Worm (Caenorhabditis elegans) whole organism, young adult: ENCODE measurements around the gene npp-5.

Experiments used
- B0261.1 ChIP-seq: sonication (generic microtip); optimal IDR thresholded peaks from 2 replicates; lab custom pipeline; 2016; ENCODE audit warnings: mild to moderate bottlenecking, missing genetic modification characterization, moderate library complexity, missing compliant biosample characterization
- B0336.3 ChIP-seq: fragments of 200-800 bp; sonication (Bioruptor generic); IDR thresholded peaks from 2 replicates; pipeline ENCODE4 v1.3.6; 2022; ENCODE audit warnings: missing genetic modification characterization, missing compliant biosample characterization
- F10E7.11 ChIP-seq: sonication (generic microtip); optimal IDR thresholded peaks from 2 replicates; lab custom pipeline; 2017; ENCODE audit warnings: mild to moderate bottlenecking, missing genetic modification characterization, moderate library complexity, missing compliant biosample characterization
- F23B12.7 ChIP-seq: sonication (generic microtip); optimal IDR thresholded peaks from 2 replicates; lab custom pipeline; 2017; ENCODE audit warnings: missing genetic modification characterization, mild to moderate bottlenecking, missing compliant biosample characterization, antibody characterized with exemption, moderate library complexity; ENCODE audit not compliant: insufficient read depth
- F33H1.4 ChIP-seq: fragments of 200-800 bp; sonication (Bioruptor generic); IDR thresholded peaks from 2 replicates; pipeline ENCODE4 v1.3.6; 2022; ENCODE audit warnings: missing genetic modification reagents, missing genetic modification characterization, missing compliant biosample characterization
- F49E8.2 ChIP-seq: sonication (generic microtip); optimal IDR thresholded peaks from 3 replicates; lab custom pipeline; 2017; ENCODE audit warnings: missing genetic modification characterization, mild to moderate bottlenecking, missing compliant biosample characterization, antibody characterized with exemption, moderate library complexity; ENCODE audit not compliant: insufficient read depth
- F52B5.7 ChIP-seq: sonication (generic microtip); optimal IDR thresholded peaks from 2 replicates; lab custom pipeline; 2016; ENCODE audit warnings: mild to moderate bottlenecking, missing genetic modification characterization, missing compliant biosample characterization
- F55B11.4 ChIP-seq: sonication (generic microtip); optimal IDR thresholded peaks from 2 replicates; lab custom pipeline; 2016; ENCODE audit warnings: missing compliant biosample characterization, missing genetic modification characterization, borderline replicate concordance; ENCODE audit not compliant: insufficient read depth
- F57A8.1 ChIP-seq: fragments of 200-800 bp; sonication (Bioruptor generic); optimal IDR thresholded peaks from 2 replicates; lab custom pipeline; 2018; ENCODE audit warnings: mild to moderate bottlenecking, missing genetic modification characterization, moderate library complexity, missing compliant biosample characterization
- Y67H2A.10 ChIP-seq: fragments of 200-800 bp; sonication (Bioruptor generic); conservative IDR thresholded peaks from 2 replicates; pipeline ENCODE4 v1.3.6; 2022; ENCODE audit warnings: missing genetic modification reagents, missing genetic modification characterization, missing compliant biosample characterization
- Y95B8A.8 ChIP-seq: fragments of 200-800 bp; sonication (Bioruptor generic); IDR thresholded peaks from 2 replicates; pipeline ENCODE4 v1.3.6; 2022; ENCODE audit warnings: missing genetic modification reagents, missing genetic modification characterization, missing compliant biosample characterization
- ZK185.1 ChIP-seq: sonication (generic microtip); optimal IDR thresholded peaks from 2 replicates; lab custom pipeline; 2016; ENCODE audit warnings: mild to moderate bottlenecking, missing genetic modification characterization, missing compliant biosample characterization; ENCODE audit not compliant: poor library complexity, severe bottlenecking
- akir-1 ChIP-seq: fragments of 200-800 bp; sonication (Bioruptor generic); optimal IDR thresholded peaks from 2 replicates; lab custom pipeline; 2018; ENCODE audit warnings: mild to moderate bottlenecking, missing genetic modification characterization, moderate library complexity, missing compliant biosample characterization
- aptf-2 ChIP-seq: fragments of 200-800 bp; sonication (Bioruptor generic); conservative IDR thresholded peaks from 2 replicates; pipeline ENCODE4 v1.3.6; 2022; ENCODE audit warnings: missing genetic modification reagents, missing genetic modification characterization, missing compliant biosample characterization
- attf-6 ChIP-seq: fragments of 200-800 bp; sonication (Bioruptor generic); IDR thresholded peaks from 2 replicates; pipeline ENCODE4 v1.3.6; 2022; ENCODE audit warnings: missing genetic modification reagents, missing genetic modification characterization, missing compliant biosample characterization
- bed-1 ChIP-seq: fragments of 200-800 bp; sonication (Bioruptor generic); IDR thresholded peaks from 2 replicates; pipeline ENCODE4 v1.3.6; 2022; ENCODE audit warnings: missing genetic modification reagents, missing genetic modification characterization, missing compliant biosample characterization
- cebp-1 ChIP-seq, 2 experiments: fragments of 200-800 bp in 1 of 2; sonication (Bioruptor generic) in 1 of 2; sonication (generic microtip) in 1 of 2; IDR thresholded peaks in 1 of 2; optimal IDR thresholded peaks in 1 of 2; 2 replicates each; pipeline versions ENCODE4 v1.3.6 to Lab custom; 2017 to 2022; ENCODE audit warnings: missing compliant biosample characterization in 2 of 2, missing genetic modification characterization in 2 of 2, mild to moderate bottlenecking in 1 of 2, missing genetic modification reagents in 1 of 2, moderate library complexity in 1 of 2
- ceh-100 ChIP-seq: fragments of 200-800 bp; sonication (Bioruptor generic); IDR thresholded peaks from 2 replicates; pipeline ENCODE4 v1.3.6; 2022; ENCODE audit warnings: missing genetic modification reagents, missing genetic modification characterization, missing compliant biosample characterization
- ceh-40 ChIP-seq: fragments of 200-800 bp; sonication (Bioruptor generic); IDR thresholded peaks from 2 replicates; pipeline ENCODE4 v1.3.6; 2022; ENCODE audit warnings: missing genetic modification characterization, missing compliant biosample characterization
- ceh-79 ChIP-seq: sonication (generic microtip); optimal IDR thresholded peaks from 2 replicates; lab custom pipeline; 2017; ENCODE audit warnings: mild to moderate bottlenecking, missing genetic modification characterization, missing compliant biosample characterization
- die-1 ChIP-seq: sonication (generic microtip); optimal IDR thresholded peaks from 2 replicates; lab custom pipeline; 2016; ENCODE audit warnings: missing genotype, mild to moderate bottlenecking, missing genetic modification characterization, missing compliant biosample characterization
- efl-1 ChIP-seq: fragments of 150-350 bp; optimal IDR thresholded peaks from 2 replicates; lab custom pipeline; 2014; ENCODE audit warnings: missing biosample characterization, missing genetic modification reagents, missing genetic modification characterization
- egl-44 ChIP-seq: fragments of 200-800 bp; sonication (Bioruptor generic); IDR thresholded peaks from 2 replicates; pipeline ENCODE4 v1.3.6; 2022; ENCODE audit warnings: missing genetic modification reagents, missing genetic modification characterization, missing compliant biosample characterization
- egrh-3 ChIP-seq: fragments of 200-800 bp; sonication (Bioruptor generic); IDR thresholded peaks from 2 replicates; pipeline ENCODE4 v1.3.6; 2022; ENCODE audit warnings: missing genetic modification reagents, missing genetic modification characterization, missing compliant biosample characterization
- hmg-1.2 ChIP-seq: fragments of 200-800 bp; sonication (Bioruptor generic); IDR thresholded peaks from 2 replicates; pipeline ENCODE4 v1.3.6; 2022; ENCODE audit warnings: missing genetic modification reagents, missing genetic modification characterization, missing compliant biosample characterization
- hmg-20 ChIP-seq: fragments of 200-800 bp; sonication (Bioruptor generic); IDR thresholded peaks from 2 replicates; pipeline ENCODE4 v1.3.6; 2022; ENCODE audit warnings: missing genetic modification reagents, missing genetic modification characterization, missing compliant biosample characterization
- hsf-1 ChIP-seq: fragments of 200-800 bp; sonication (Bioruptor generic); IDR thresholded peaks from 2 replicates; pipeline ENCODE4 v1.3.6; 2022; ENCODE audit warnings: missing genetic modification reagents, missing genetic modification characterization, missing compliant biosample characterization
- let-526 ChIP-seq: fragments of 200-800 bp; sonication (Bioruptor generic); IDR thresholded peaks from 2 replicates; pipeline ENCODE4 v1.3.6; 2022; ENCODE audit warnings: missing genetic modification reagents, missing genetic modification characterization, missing compliant biosample characterization
- lir-1 ChIP-seq: fragments of 200-800 bp; sonication (Bioruptor generic); conservative IDR thresholded peaks from 2 replicates; pipeline ENCODE4 v1.3.6; 2022; ENCODE audit warnings: missing genetic modification reagents, missing genetic modification characterization, missing compliant biosample characterization
- madf-10 ChIP-seq: sonication (generic microtip); optimal IDR thresholded peaks from 2 replicates; lab custom pipeline; 2016; ENCODE audit warnings: mild to moderate bottlenecking, missing genetic modification characterization, missing compliant biosample characterization
- mel-28 ChIP-seq: sonication (generic microtip); optimal IDR thresholded peaks from 2 replicates; lab custom pipeline; 2016; ENCODE audit warnings: borderline replicate concordance, mild to moderate bottlenecking, missing genetic modification characterization, missing compliant biosample characterization
- nhr-120 ChIP-seq: fragments of 200-800 bp; sonication (Bioruptor generic); IDR thresholded peaks from 2 replicates; pipeline ENCODE4 v1.3.6; 2022; ENCODE audit warnings: missing genetic modification characterization, missing compliant biosample characterization
- nhr-179 ChIP-seq: sonication (generic microtip); optimal IDR thresholded peaks from 2 replicates; lab custom pipeline; 2016; ENCODE audit warnings: mild to moderate bottlenecking, missing genetic modification characterization, missing compliant biosample characterization
- nhr-90 ChIP-seq: sonication (generic microtip); optimal IDR thresholded peaks from 2 replicates; lab custom pipeline; 2016; ENCODE audit warnings: missing genotype, mild to moderate bottlenecking, missing genetic modification characterization, missing compliant biosample characterization
- rcor-1 ChIP-seq: fragments of 200-800 bp; sonication (Bioruptor generic); IDR thresholded peaks from 2 replicates; pipeline ENCODE4 v1.3.6; 2022; ENCODE audit warnings: missing genetic modification reagents, missing genetic modification characterization, missing compliant biosample characterization
- rec-8 ChIP-seq, 2 experiments: sonication (generic microtip); optimal IDR thresholded peaks; 2 replicates each; lab custom pipeline; 2016; ENCODE audit warnings: mild to moderate bottlenecking in 2 of 2, missing genetic modification characterization in 2 of 2, missing genetic modification reagents in 2 of 2, missing genotype in 2 of 2, missing biosample characterization in 1 of 2, missing compliant biosample characterization in 1 of 2, moderate library complexity in 1 of 2
- tbx-9 ChIP-seq: sonication (generic microtip); optimal IDR thresholded peaks from 2 replicates; lab custom pipeline; 2016; ENCODE audit warnings: borderline replicate concordance, missing genetic modification characterization, inconsistent platforms, missing compliant biosample characterization
- unc-62 ChIP-seq: fragments of 150-350 bp; optimal IDR thresholded peaks from 2 replicates; lab custom pipeline; 2014; ENCODE audit warnings: missing biosample characterization, missing genetic modification reagents, missing genetic modification characterization
- zfh-2 ChIP-seq: fragments of 200-800 bp; sonication (Bioruptor generic); conservative IDR thresholded peaks from 2 replicates; pipeline ENCODE4 v1.3.6; 2022; ENCODE audit warnings: missing genetic modification reagents, missing genetic modification characterization, missing compliant biosample characterization
- zim-3 ChIP-seq: sonication (generic microtip); optimal IDR thresholded peaks from 2 replicates; lab custom pipeline; 2017; ENCODE audit warnings: mild to moderate bottlenecking, missing genetic modification characterization, moderate library complexity, missing compliant biosample characterization
- ztf-22 ChIP-seq: fragments of 200-800 bp; sonication (Bioruptor generic); optimal IDR thresholded peaks from 2 replicates; lab custom pipeline; 2018; ENCODE audit warnings: mild to moderate bottlenecking, missing genetic modification characterization, moderate library complexity, missing compliant biosample characterization
- ztf-25 ChIP-seq: fragments of 200-800 bp; sonication (Bioruptor generic); IDR thresholded peaks from 2 replicates; pipeline ENCODE4 v1.3.6; 2022; ENCODE audit warnings: missing genetic modification reagents, missing genetic modification characterization, missing compliant biosample characterization

npp-5 gene

DNA sequence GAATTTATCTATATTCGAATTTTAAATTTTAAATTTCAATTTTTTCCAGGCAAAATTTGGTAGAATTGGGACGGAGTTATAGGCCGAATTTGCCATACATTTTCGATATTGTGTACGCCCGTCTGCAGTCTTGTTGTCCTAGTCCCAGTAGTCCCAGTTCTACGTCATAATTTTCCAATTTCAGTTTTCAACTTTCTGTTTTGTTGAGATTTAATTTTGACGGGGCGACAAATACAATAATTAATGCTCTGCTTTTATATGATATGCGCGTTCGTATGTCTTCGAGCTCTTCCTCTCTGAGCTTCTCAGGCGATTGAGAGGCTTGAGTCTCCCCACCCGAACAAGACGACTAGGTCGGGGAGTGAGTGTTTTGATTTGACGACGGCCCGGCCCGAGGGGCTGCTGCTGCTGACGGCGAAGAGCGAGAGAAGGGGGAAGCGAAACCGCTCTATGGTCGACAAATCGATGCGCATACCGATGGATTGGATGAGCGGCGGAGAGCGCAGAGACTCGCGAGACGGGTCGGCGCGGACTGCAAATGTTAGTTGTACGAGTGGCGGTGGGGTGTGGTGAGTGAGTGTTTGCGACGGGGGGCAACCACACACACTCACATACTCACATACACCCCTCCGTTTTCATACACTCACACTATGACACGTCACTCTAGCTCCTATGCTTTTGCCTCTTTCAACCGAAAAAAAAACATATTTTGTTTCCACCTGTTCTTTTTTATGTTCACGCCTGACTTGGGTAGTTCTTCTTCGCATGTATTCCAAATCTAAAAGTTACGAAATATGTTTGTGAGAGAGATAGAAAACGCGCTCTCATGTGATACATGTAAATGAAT is 35.3 kb upstream of the npp-5 start (continued):
- TF ChIP-seq hmg-1.2 (GFP tag; lab: Robert Waterston, UW) (peak; percentile 67), hsf-1 (GFP tag; lab: Robert Waterston, UW) (no peak), egrh-3 (GFP tag; lab: Robert Waterston, UW) (peak; percentile 95), zim-3 (tag; lab: Kevin White, UChicago) (peak; percentile 28), F33H1.4 (GFP tag; lab: Robert Waterston, UW) (no peak), die-1 (tag; lab: Kevin White, UChicago) (peak; percentile 53), F52B5.7 (peak; percentile 41), F57A8.1 (no peak), zfh-2 (GFP tag; lab: Robert Waterston, UW) (peak; percentile 99), F49E8.2 (tag; lab: Kevin White, UChicago) (no peak)
- TF ChIP-seq, all 124 proteins: peak for 48

DNA sequence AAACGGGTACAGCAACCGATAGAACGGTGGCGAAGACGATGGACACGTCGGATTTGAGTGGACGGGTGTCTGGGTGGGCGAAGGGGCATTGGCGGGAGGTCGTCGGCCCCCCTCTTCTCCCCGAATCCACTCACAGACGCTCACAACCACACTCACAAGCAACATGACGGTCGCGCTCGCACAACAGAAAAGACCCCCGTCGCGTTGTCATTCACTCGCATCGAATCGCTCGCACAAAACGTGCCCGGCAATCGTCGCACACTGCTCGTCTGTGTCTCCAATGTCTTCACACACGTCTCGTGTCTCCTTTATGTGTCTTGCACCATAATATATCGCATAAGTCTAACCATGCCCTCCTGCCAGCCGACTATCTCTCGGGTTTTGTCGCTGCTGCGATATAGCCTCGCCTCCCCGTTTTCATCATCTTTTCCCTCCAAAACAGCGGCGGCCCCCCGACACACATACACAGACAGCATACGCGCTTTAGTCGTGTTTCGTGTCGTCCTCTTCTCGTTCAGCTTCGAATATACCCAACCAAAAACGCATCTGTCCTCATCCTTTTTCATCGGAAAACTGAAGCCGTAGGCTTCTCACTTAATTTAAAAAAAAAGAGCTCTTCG is 34.6 kb upstream of the npp-5 start:
- no peak for TF ChIP-seq Y67H2A.10 (GFP tag; lab: Robert Waterston, UW)
- TF ChIP-seq let-526 (GFP tag; lab: Robert Waterston, UW) = peak; percentile 23; the same call in 1 of the 2 replicates
- no peak for TF ChIP-seq ztf-25 (GFP tag; lab: Robert Waterston, UW)
- TF ChIP-seq madf-10 = peak; percentile 94
- TF ChIP-seq nhr-120 (GFP tag; lab: Robert Waterston, UW) = no peak
- TF ChIP-seq nhr-90 (tag; lab: Kevin White, UChicago) = peak; percentile 58
- peak; percentile 75; the same call in 1 of the 2 replicates for TF ChIP-seq B0336.3 (GFP tag; lab: Robert Waterston, UW)
- peak; percentile 81; the same call in 1 of the 2 replicates for TF ChIP-seq egrh-3 (GFP tag; lab: Robert Waterston, UW)
- no peak for TF ChIP-seq rec-8 (tag; optimal IDR thresholded peaks at IDR 0.05; lab: Kevin White, UChicago)
- TF ChIP-seq F23B12.7 (tag; lab: Kevin White, UChicago) = no peak
- TF ChIP-seq hmg-20 (GFP tag; lab: Robert Waterston, UW) = no peak
- TF ChIP-seq akir-1 (GFP tag; lab: Kevin White, UChicago) = peak; percentile 5
- no peak for TF ChIP-seq F57A8.1
- TF ChIP-seq rcor-1 (GFP tag; lab: Robert Waterston, UW) = peak; percentile 63; the same call in 1 of the 2 replicates
- TF ChIP-seq efl-1 (GFP tag; lab: Kevin White, UChicago) = no peak
- no peak for TF ChIP-seq ceh-79 (tag; lab: Kevin White, UChicago)
- TF ChIP-seq lir-1 (GFP tag; lab: Robert Waterston, UW) = peak; percentile 76
- TF ChIP-seq cebp-1 (GFP tag; IDR thresholded peaks at IDR 0.05; lab: Robert Waterston, UW) = peak; percentile 78
- TF ChIP-seq cebp-1 (tag; optimal IDR thresholded peaks at IDR 0.05; lab: Kevin White, UChicago) = peak; percentile 93
- no peak for TF ChIP-seq attf-6 (GFP tag; lab: Robert Waterston, UW)
- no peak for TF ChIP-seq tbx-9 (tag; lab: Kevin White, UChicago)
- no peak for TF ChIP-seq bed-1 (GFP tag; lab: Robert Waterston, UW)
- peak; percentile 60 for TF ChIP-seq ZK185.1 (tag; lab: Kevin White, UChicago)
- no peak for TF ChIP-seq F55B11.4 (tag; lab: Kevin White, UChicago)
- TF ChIP-seq Y95B8A.8 (GFP tag; lab: Robert Waterston, UW) = no peak
- TF ChIP-seq ceh-100 (GFP tag; lab: Robert Waterston, UW) = no peak
- TF ChIP-seq hsf-1 (GFP tag; lab: Robert Waterston, UW) = no peak
- TF ChIP-seq ceh-40 (GFP tag; lab: Robert Waterston, UW) = no peak
- peak; percentile 23 for TF ChIP-seq F52B5.7
- TF ChIP-seq nhr-179 = no peak
- peak; percentile 38 for TF ChIP-seq unc-62
- no peak for TF ChIP-seq egl-44 (GFP tag; lab: Robert Waterston, UW)
- TF ChIP-seq die-1 (tag; lab: Kevin White, UChicago) = peak; percentile 39
- no peak for TF ChIP-seq F10E7.11
- no peak for TF ChIP-seq aptf-2
- no peak for TF ChIP-seq mel-28 (tag; lab: Kevin White, UChicago)
- peak; percentile 67 for TF ChIP-seq ztf-22 (GFP tag; lab: Kevin White, UChicago)
- no peak for TF ChIP-seq B0261.1 (tag; lab: Kevin White, UChicago)
